Worm (Caenorhabditis elegans) whole organism, young adult: ENCODE data around the gene rnh-1.0.

Experiments used
- F55B11.4 ChIP-seq: sonication (generic microtip); optimal IDR thresholded peaks from 2 replicates; lab custom pipeline; 2016; ENCODE audit warnings: missing compliant biosample characterization, missing genetic modification characterization, borderline replicate concordance; ENCODE audit not compliant: insufficient read depth
- attf-5 ChIP-seq: fragments of 200-800 bp; sonication (Bioruptor generic); optimal IDR thresholded peaks from 2 replicates; lab custom pipeline; 2018; ENCODE audit warnings: mild to moderate bottlenecking, missing genetic modification characterization, missing compliant biosample characterization
- bed-2 ChIP-seq: fragments of 200-800 bp; sonication (Bioruptor generic); IDR thresholded peaks from 2 replicates; pipeline ENCODE4 v1.3.6; 2022; ENCODE audit warnings: missing genetic modification reagents, missing genetic modification characterization, missing compliant biosample characterization
- dpl-1 ChIP-seq: fragments of 150-350 bp; optimal IDR thresholded peaks from 2 replicates; lab custom pipeline; 2014; ENCODE audit warnings: missing biosample characterization, missing genetic modification reagents, missing genetic modification characterization
- egrh-3 ChIP-seq: fragments of 200-800 bp; sonication (Bioruptor generic); IDR thresholded peaks from 2 replicates; pipeline ENCODE4 v1.3.6; 2022; ENCODE audit warnings: missing genetic modification reagents, missing genetic modification characterization, missing compliant biosample characterization
- snpc-4 ChIP-seq, 5 experiments: fragments of 150-350 bp in 1 of 5; sonication (generic microtip) in 4 of 5; optimal IDR thresholded peaks; 2 replicates each; lab custom pipeline; 2014 to 2018; ENCODE audit warnings: missing genetic modification characterization in 5 of 5, missing biosample characterization in 3 of 5, antibody characterized with exemption in 2 of 5, mild to moderate bottlenecking in 2 of 5, missing compliant biosample characterization in 2 of 5, missing genotype in 2 of 5, moderate library complexity in 2 of 5, missing genetic modification reagents in 1 of 5

DNA sequence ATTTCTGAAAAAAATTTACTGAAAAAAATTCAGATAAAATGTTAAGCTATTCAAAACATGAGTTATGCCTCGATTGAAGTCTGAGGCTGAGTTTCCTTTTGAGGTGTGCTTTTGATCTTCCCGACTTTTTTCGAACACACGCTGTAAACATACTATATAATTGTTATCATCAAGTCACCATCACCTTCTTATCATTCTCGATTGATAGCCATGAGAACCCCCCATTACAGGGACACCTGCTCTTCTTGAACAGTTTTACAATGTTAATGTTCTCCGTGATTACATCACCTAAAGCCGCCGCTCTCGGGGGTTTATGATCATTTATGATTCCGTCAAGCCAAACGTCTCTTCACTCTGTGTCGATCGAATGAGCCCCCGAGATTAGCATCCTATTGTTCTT lies 11.0 kb upstream of the rnh-1.0 start:
- TF ChIP-seq egrh-3 (no peak), attf-5 (GFP tag; lab: Kevin White, UChicago) (no peak), dpl-1 (GFP tag; lab: Kevin White, UChicago) (no peak), bed-2 (no peak), F55B11.4 (tag; lab: Kevin White, UChicago) (no peak), snpc-4 (GFP tag; optimal IDR thresholded peaks at IDR 0.05; lab: Kevin White, UChicago) (no peak), snpc-4 (tag; optimal IDR thresholded peaks at IDR 0.05; lab: Kevin White, UChicago) (no peak)
